Worm (Caenorhabditis elegans) whole organism, L1 larva: ENCODE results near the gene Y49E10.10.
A peak's percentile ranks its signal among the peaks of the same experiment; 100 is the strongest.

Experiments
- C04F5.9 ChIP-seq: sonication (generic microtip); optimal IDR thresholded peaks from 2 replicates; lab custom pipeline; 2016; ENCODE audit warnings: missing genetic modification characterization, missing compliant biosample characterization
- C16A3.4 ChIP-seq: fragments of 150-350 bp; optimal IDR thresholded peaks from 2 replicates; lab custom pipeline; 2014; ENCODE audit warnings: missing biosample characterization, missing genetic modification characterization
- C34B4.2 ChIP-seq: sonication (generic microtip); optimal IDR thresholded peaks from 2 replicates; lab custom pipeline; 2017; ENCODE audit warnings: mild to moderate bottlenecking, missing genetic modification characterization, missing compliant biosample characterization
- F16B12.6 ChIP-seq: fragments of 150-350 bp; optimal IDR thresholded peaks from 2 replicates; lab custom pipeline; 2014; ENCODE audit warnings: missing biosample characterization, missing genetic modification characterization
- Y116A8C.19 ChIP-seq: sonication (generic microtip); optimal IDR thresholded peaks from 2 replicates; lab custom pipeline; 2016; ENCODE audit warnings: missing compliant biosample characterization, missing genetic modification characterization, borderline replicate concordance
- aly-2 ChIP-seq: fragments of 150-350 bp; optimal IDR thresholded peaks from 2 replicates; lab custom pipeline; 2014; ENCODE audit warnings: missing biosample characterization, missing genetic modification characterization
- ama-1 ChIP-seq: fragments of 150-350 bp; optimal IDR thresholded peaks from 2 replicates; lab custom pipeline; 2014
- ceh-90 ChIP-seq: sonication (generic microtip); optimal IDR thresholded peaks from 2 replicates; lab custom pipeline; 2016; ENCODE audit warnings: missing genetic modification characterization, missing compliant biosample characterization
- dpl-1 ChIP-seq, 3 experiments: fragments of 150-350 bp in 2 of 3; sonication (generic microtip) in 1 of 3; optimal IDR thresholded peaks; 2 replicates each; lab custom pipeline; 2014 to 2017; ENCODE audit warnings: missing biosample characterization in 3 of 3, missing genetic modification characterization in 3 of 3, missing genetic modification reagents in 3 of 3
- efl-1 ChIP-seq, 4 experiments: fragments of 150-350 bp; optimal IDR thresholded peaks in 3 of 4; peaks in 1 of 4; 1 replicate in 1 of 4; 2 replicates in 3 of 4; lab custom pipeline; 2014; ENCODE audit warnings: missing biosample characterization in 2 of 4, missing genetic modification characterization in 2 of 4, missing genetic modification reagents in 2 of 4
- egl-13 ChIP-seq: sonication (generic microtip); optimal IDR thresholded peaks from 2 replicates; lab custom pipeline; 2016; ENCODE audit warnings: missing genotype, missing genetic modification reagents, missing genetic modification characterization, missing compliant biosample characterization
- fkh-8 ChIP-seq: sonication (generic microtip); optimal IDR thresholded peaks from 2 replicates; lab custom pipeline; 2016; ENCODE audit warnings: mild to moderate bottlenecking, missing genetic modification characterization, missing compliant biosample characterization
- fos-1 ChIP-seq: fragments of 150-350 bp; optimal IDR thresholded peaks from 2 replicates; lab custom pipeline; 2014; ENCODE audit warnings: missing biosample characterization, missing genetic modification characterization
- hlh-4 ChIP-seq: sonication (generic microtip); optimal IDR thresholded peaks from 2 replicates; lab custom pipeline; 2016; ENCODE audit warnings: mild to moderate bottlenecking, missing genetic modification characterization, missing compliant biosample characterization
- hpl-2 ChIP-seq: fragments of 150-350 bp; optimal IDR thresholded peaks from 2 replicates; lab custom pipeline; 2014; ENCODE audit warnings: missing biosample characterization, missing genetic modification reagents, missing genetic modification characterization
- lin-14 ChIP-seq: fragments of 200-800 bp; sonication (Bioruptor generic); optimal IDR thresholded peaks from 2 replicates; lab custom pipeline; 2018; ENCODE audit warnings: mild to moderate bottlenecking, missing genetic modification characterization, moderate library complexity, missing compliant biosample characterization
- lin-15B ChIP-seq: fragments of 150-350 bp; sonication (generic microtip); optimal IDR thresholded peaks from 3 replicates; lab custom pipeline; 2014; ENCODE audit warnings: missing biosample characterization, missing genetic modification characterization
- lin-39 ChIP-seq: fragments of 150-350 bp; optimal IDR thresholded peaks from 2 replicates; lab custom pipeline; 2014; ENCODE audit warnings: missing biosample characterization, missing genetic modification reagents, missing genetic modification characterization
- lir-3 ChIP-seq: sonication (generic microtip); optimal IDR thresholded peaks from 2 replicates; lab custom pipeline; 2016; ENCODE audit warnings: mild to moderate bottlenecking, missing genetic modification characterization, moderate library complexity, missing compliant biosample characterization; ENCODE audit not compliant: poor library complexity
- mef-2 ChIP-seq: fragments of 150-350 bp; optimal IDR thresholded peaks from 2 replicates; lab custom pipeline; 2014; ENCODE audit warnings: missing biosample characterization, missing genetic modification characterization
- nhr-11 ChIP-seq: fragments of 150-350 bp; optimal IDR thresholded peaks from 2 replicates; lab custom pipeline; 2014; ENCODE audit warnings: missing biosample characterization, missing genetic modification characterization
- nhr-12 ChIP-seq: sonication (generic microtip); optimal IDR thresholded peaks from 2 replicates; lab custom pipeline; 2017; ENCODE audit warnings: missing biosample characterization, missing genetic modification characterization
- nhr-19 ChIP-seq: fragments of 200-800 bp; sonication (Bioruptor generic); conservative IDR thresholded peaks from 2 replicates; pipeline ENCODE4 v1.3.6; 2022; ENCODE audit warnings: missing genetic modification characterization, missing compliant biosample characterization
- nhr-20 ChIP-seq: sonication (generic microtip); optimal IDR thresholded peaks from 2 replicates; lab custom pipeline; 2016; ENCODE audit warnings: mild to moderate bottlenecking, missing genetic modification characterization, missing compliant biosample characterization
- nhr-237 ChIP-seq: fragments of 150-350 bp; optimal IDR thresholded peaks from 2 replicates; lab custom pipeline; 2014; ENCODE audit warnings: missing biosample characterization, missing genetic modification characterization
- nhr-76 ChIP-seq: sonication (generic microtip); optimal IDR thresholded peaks from 2 replicates; lab custom pipeline; 2017; ENCODE audit warnings: missing biosample characterization, missing genetic modification characterization
- nhr-77 ChIP-seq: fragments of 150-350 bp; optimal IDR thresholded peaks from 2 replicates; lab custom pipeline; 2014; ENCODE audit warnings: missing biosample characterization, missing genetic modification characterization
- nhr-85 ChIP-seq: sonication (generic microtip); peaks from one replicate; lab custom pipeline; 2016; ENCODE audit warnings: missing genetic modification characterization, inconsistent platforms, missing compliant biosample characterization
- snpc-4 ChIP-seq: fragments of 150-350 bp; optimal IDR thresholded peaks from 2 replicates; lab custom pipeline; 2014; ENCODE audit warnings: missing biosample characterization, missing genetic modification characterization
- snu-23 ChIP-seq: sonication (generic microtip); optimal IDR thresholded peaks from 2 replicates; lab custom pipeline; 2016; ENCODE audit warnings: missing genetic modification characterization, missing compliant biosample characterization
- unc-30 ChIP-seq: sonication (generic microtip); optimal IDR thresholded peaks from 2 replicates; lab custom pipeline; 2017; ENCODE audit warnings: missing biosample characterization, missing genetic modification characterization
- unc-86 ChIP-seq: sonication (generic microtip); optimal IDR thresholded peaks from 2 replicates; lab custom pipeline; 2016; ENCODE audit warnings: missing genetic modification characterization, missing compliant biosample characterization
- xbp-1 ChIP-seq: sonication (generic microtip); optimal IDR thresholded peaks from 2 replicates; lab custom pipeline; 2016; ENCODE audit warnings: missing genetic modification characterization, missing compliant biosample characterization
- ztf-11 ChIP-seq, 2 experiments: sonication (generic microtip); optimal IDR thresholded peaks; 2 replicates each; lab custom pipeline; 2016 to 2017; ENCODE audit warnings: missing genetic modification characterization in 2 of 2, missing biosample characterization in 1 of 2, missing compliant biosample characterization in 1 of 2

The Y49E10.10 gene

ce11 chrIII:12429579-12430084 lies 34.4 kb downstream of the Y49E10.10 start, which contains the start of gene snr-6 (continued):
- peak; percentile 59 for TF ChIP-seq unc-86 (tag; lab: Kevin White, UChicago)
- TF ChIP-seq snpc-4 (tag; lab: Kevin White, UChicago) = peak; percentile 19
- TF ChIP-seq unc-30 (tag; lab: Kevin White, UChicago) = no peak
- peak; percentile 73 for TF ChIP-seq lin-15B (tag; lab: Kevin White, UChicago)

ce11 chrIII:12430209-12430608 lies 34.9 kb downstream of the Y49E10.10 start, which contains the start of gene Y49E10.16:
Gene Y49E10.16, plus strand, starts transcription at chrIII:12430509.
- no peak for TF ChIP-seq C16A3.4 (tag; lab: Kevin White, UChicago)
- no peak for TF ChIP-seq efl-1 (optimal IDR thresholded peaks at IDR 0.05; lab: Kevin White, UChicago)
- TF ChIP-seq efl-1 (GFP tag; optimal IDR thresholded peaks at IDR 0.05 in 1 of 2; lab: Kevin White, UChicago) = peak in 1 of 2 experiments; percentile 87

- no peak for TF ChIP-seq unc-30 (tag; lab: Kevin White, UChicago)
- no peak for TF ChIP-seq nhr-85 (tag; lab: Kevin White, UChicago)
- TF ChIP-seq C16A3.4 (tag; lab: Kevin White, UChicago) = no peak
- TF ChIP-seq snu-23 = no peak
- TF ChIP-seq, all 84 proteins: peak for 0
Measured at ce11 chrIII:12434104-12434503, 38.8 kb downstream of the Y49E10.10 start, which contains the start of gene Y49E10.27. Gene Y49E10.27, plus strand, starts transcription at chrIII:12434404.

ce11 chrIII:12436215-12436614 lies 41.0 kb downstream of the Y49E10.10 start, which contains the start of gene fbxa-218:
Gene fbxa-218, plus strand, starts transcription at chrIII:12436515.
- TF ChIP-seq mef-2 (tag; lab: Kevin White, UChicago) (no peak), nhr-85 (tag; lab: Kevin White, UChicago) (peak; percentile 24), lir-3 (tag; lab: Kevin White, UChicago) (no peak)

- TF ChIP-seq xbp-1 (no peak), nhr-20 (tag; lab: Kevin White, UChicago) (no peak), fos-1 (no peak), nhr-76 (no peak), fkh-8 (tag; lab: Kevin White, UChicago) (no peak), nhr-237 (no peak), Y116A8C.19 (tag; lab: Kevin White, UChicago) (no peak), nhr-12 (tag; lab: Kevin White, UChicago) (no peak), hlh-4 (no peak), nhr-19 (GFP tag; lab: Robert Waterston, UW) (no peak), ama-1 (lab: Kevin White, UChicago) (no peak), F16B12.6 (tag; lab: Kevin White, UChicago) (no peak), ceh-90 (tag; lab: Kevin White, UChicago) (no peak), lin-15B (tag; lab: Kevin White, UChicago) (no peak), lin-39 (tag; lab: Kevin White, UChicago) (no peak), hpl-2 (GFP tag; lab: Kevin White, UChicago) (no peak), nhr-11 (tag; lab: Kevin White, UChicago) (no peak)
Measured at ce11 chrIII:12437020-12437419, 41.8 kb downstream of the Y49E10.10 start.

ce11 chrIII:12439056-12439455 lies 43.8 kb downstream of the Y49E10.10 start:
- TF ChIP-seq nhr-77 (tag; lab: Kevin White, UChicago) = no peak
- no peak for TF ChIP-seq mef-2 (tag; lab: Kevin White, UChicago)
- no peak for TF ChIP-seq aly-2
- no peak for TF ChIP-seq C34B4.2 (tag; lab: Kevin White, UChicago)
- no peak for TF ChIP-seq xbp-1
- no peak for TF ChIP-seq dpl-1 (GFP tag; optimal IDR thresholded peaks at IDR 0.05; lab: Kevin White, UChicago)
- no peak for TF ChIP-seq ztf-11 (tag; optimal IDR thresholded peaks at IDR 0.05; lab: Kevin White, UChicago)
- no peak for TF ChIP-seq C04F5.9 (tag; lab: Kevin White, UChicago)
- no peak for TF ChIP-seq egl-13
- TF ChIP-seq lin-14 (GFP tag; lab: Kevin White, UChicago) = no peak
- TF ChIP-seq unc-86 (tag; lab: Kevin White, UChicago) = no peak
- TF ChIP-seq ceh-90 (tag; lab: Kevin White, UChicago) = no peak
- TF ChIP-seq efl-1 (optimal IDR thresholded peaks at IDR 0.05; lab: Kevin White, UChicago) = no peak
- TF ChIP-seq efl-1 (GFP tag; optimal IDR thresholded peaks at IDR 0.05 in 1 of 2; lab: Kevin White, UChicago) = no peak
- TF ChIP-seq, all 84 proteins: peak for 0
